Fruit fly (Drosophila melanogaster): Measurements from ENCODE around the gene Polr3G.

Gene Polr3G

DNA sequence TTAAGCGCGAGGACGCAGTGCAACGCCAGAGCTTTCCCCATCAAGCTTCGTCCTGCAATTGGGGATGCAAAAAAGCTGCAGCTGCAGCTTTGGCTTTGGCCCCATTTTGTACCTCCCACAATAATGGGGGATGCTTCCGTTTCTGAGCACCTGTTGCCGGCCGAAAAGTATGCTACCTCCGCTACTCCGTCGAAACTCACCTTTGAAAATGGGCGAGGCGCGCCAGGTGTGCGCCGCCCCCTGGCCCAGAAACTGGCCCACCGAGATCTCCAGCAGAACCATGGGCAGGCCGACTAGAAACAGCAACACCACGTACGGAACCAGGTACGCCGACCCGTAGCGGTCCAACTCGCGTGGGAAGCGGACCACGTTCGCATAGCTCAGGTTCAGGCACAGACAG, 25.5 kb downstream of the Polr3G start:
- TF ChIP-seq Mnt (GFP tag; optimal IDR thresholded peaks at IDR 0.05): no peak
- no peak for TF ChIP-seq bab1 (GFP tag; optimal IDR thresholded peaks at IDR 0.05)

DNA sequence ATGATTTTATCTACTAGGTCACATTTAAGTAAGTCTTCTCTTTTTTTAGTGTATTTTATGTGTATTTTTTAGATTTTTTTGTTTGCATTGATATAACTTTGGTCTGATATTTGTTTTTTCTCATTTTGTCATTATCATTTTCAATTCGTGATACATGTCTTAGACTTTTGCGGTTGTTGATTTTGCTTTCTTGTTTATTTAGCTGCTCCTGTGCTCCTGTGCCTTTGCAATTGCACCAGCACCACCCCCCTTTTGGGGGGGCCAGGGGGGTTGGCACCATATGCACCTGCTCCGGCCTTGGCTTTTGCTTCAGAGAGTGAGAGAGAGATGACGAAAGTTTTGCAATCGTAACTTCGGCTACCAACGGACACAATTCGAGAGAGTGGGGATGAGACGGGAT, 26.0 kb downstream of the Polr3G start:
- TF ChIP-seq CG33017 (tag; optimal IDR thresholded peaks at IDR 0.05) (peak; percentile 16), bab1 (GFP tag; optimal IDR thresholded peaks at IDR 0.05) (no peak), Crg-1 (GFP tag; optimal IDR thresholded peaks at IDR 0.05) (peak; percentile 71), cic (GFP tag; optimal IDR thresholded peaks at IDR 0.05) (peak; percentile 70), pad (GFP tag; optimal IDR thresholded peaks at IDR 0.05) (peak; percentile 50), CG7101 (tag; optimal IDR thresholded peaks at IDR 0.05) (peak; percentile 54), CG11617 (GFP tag; optimal IDR thresholded peaks at IDR 0.05) (no peak), CG12768 (GFP tag; optimal IDR thresholded peaks at IDR 0.05) (peak; percentile 77), tj (GFP tag; optimal IDR thresholded peaks at IDR 0.05) (no peak), toe (GFP tag; optimal IDR thresholded peaks at IDR 0.05) (peak; percentile 47), Hr96 (GFP tag; optimal IDR thresholded peaks at IDR 0.05) (peak; percentile 34), cnc (optimal IDR thresholded peaks at IDR 0.05) (no peak), CG5204 (GFP tag; optimal IDR thresholded peaks at IDR 0.05) (peak; percentile 68), ovo (GFP tag; optimal IDR thresholded peaks at IDR 0.05) (peak; percentile 11), CG14711 (tag; optimal IDR thresholded peaks at IDR 0.05) (no peak), Clk (GFP tag; optimal IDR thresholded peaks at IDR 0.05) (peak; percentile 55), kay (GFP tag; ENCODE audit: borderline replicate concordance) (no peak), CG7045 (GFP tag; optimal IDR thresholded peaks at IDR 0.05) (peak; percentile 91), CG1620 (GFP tag; optimal IDR thresholded peaks at IDR 0.05) (peak; percentile 37), Mnt (GFP tag; optimal IDR thresholded peaks at IDR 0.05) (peak; percentile 8)

DNA sequence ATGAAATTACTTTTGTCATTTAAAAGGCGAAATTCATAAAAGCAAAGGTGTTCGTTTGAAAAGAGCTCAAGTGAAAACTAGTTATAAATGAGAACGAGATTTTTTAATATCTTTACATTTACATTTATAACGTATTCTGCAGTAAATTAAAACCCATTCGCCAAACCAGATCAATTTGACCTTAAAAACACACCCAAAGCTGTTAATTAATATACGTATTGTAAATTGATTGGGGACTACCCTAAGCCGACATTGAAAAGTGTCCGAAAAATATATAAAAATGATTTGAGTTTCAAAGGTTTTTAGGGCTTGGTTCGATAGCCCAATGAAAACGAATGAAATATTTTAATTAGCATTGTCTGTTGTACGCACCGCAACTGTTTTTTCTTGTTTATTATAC, 27.9 kb downstream of the Polr3G start:
- no peak for TF ChIP-seq ovo (GFP tag; optimal IDR thresholded peaks at IDR 0.05)
- no peak for TF ChIP-seq cic (GFP tag; optimal IDR thresholded peaks at IDR 0.05)
- TF ChIP-seq bab1 (GFP tag; optimal IDR thresholded peaks at IDR 0.05): no peak
- TF ChIP-seq CG7045 (GFP tag; optimal IDR thresholded peaks at IDR 0.05): no peak
- no peak for TF ChIP-seq CG33017 (tag; optimal IDR thresholded peaks at IDR 0.05)
- TF ChIP-seq toe (GFP tag; optimal IDR thresholded peaks at IDR 0.05): no peak
- TF ChIP-seq CG5204 (GFP tag; optimal IDR thresholded peaks at IDR 0.05): no peak
- TF ChIP-seq cnc (optimal IDR thresholded peaks at IDR 0.05): no peak
- no peak for TF ChIP-seq Clk (GFP tag; optimal IDR thresholded peaks at IDR 0.05)
- no peak for TF ChIP-seq CG1620 (GFP tag; optimal IDR thresholded peaks at IDR 0.05)
- TF ChIP-seq CG12768 (GFP tag; optimal IDR thresholded peaks at IDR 0.05): no peak
- TF ChIP-seq Mnt (GFP tag; optimal IDR thresholded peaks at IDR 0.05): no peak
- TF ChIP-seq CG7101 (tag; optimal IDR thresholded peaks at IDR 0.05): no peak
- TF ChIP-seq pad (GFP tag; optimal IDR thresholded peaks at IDR 0.05): no peak
- TF ChIP-seq CG14711 (tag; optimal IDR thresholded peaks at IDR 0.05): no peak
- TF ChIP-seq tj (GFP tag; optimal IDR thresholded peaks at IDR 0.05): no peak
- TF ChIP-seq Crg-1 (GFP tag; optimal IDR thresholded peaks at IDR 0.05): no peak
- no peak for TF ChIP-seq CG11617 (GFP tag; optimal IDR thresholded peaks at IDR 0.05)
- no peak for TF ChIP-seq Hr96 (GFP tag; optimal IDR thresholded peaks at IDR 0.05)

DNA sequence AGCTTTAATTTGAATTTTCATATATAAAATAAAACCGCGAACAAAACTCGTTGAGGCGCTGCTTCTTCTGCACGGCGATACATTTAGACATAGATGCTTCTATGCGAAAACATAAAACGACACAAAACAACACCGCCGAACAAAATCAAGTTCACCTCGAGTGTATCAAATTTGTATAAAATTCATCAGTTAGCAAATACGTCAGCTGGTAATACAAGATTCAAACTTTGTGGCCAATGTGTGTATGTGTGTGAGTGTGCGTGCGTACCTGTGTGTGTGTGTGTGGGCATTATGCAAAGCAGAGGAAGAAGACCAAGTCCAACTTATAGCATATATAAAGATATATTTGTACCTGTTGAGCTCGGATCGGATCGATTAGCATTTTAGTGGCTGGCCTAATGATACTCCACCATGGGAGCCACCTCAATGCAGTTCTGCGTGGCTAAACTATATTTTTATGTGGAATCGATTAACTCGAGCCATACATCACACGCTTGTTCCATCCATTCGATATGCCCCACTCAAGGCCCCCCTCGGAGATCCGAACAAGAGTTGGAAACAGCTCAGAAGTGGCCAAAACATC, 32.4 kb downstream of the Polr3G start:
- TF ChIP-seq cnc (optimal IDR thresholded peaks at IDR 0.05) (no peak), bab1 (GFP tag; optimal IDR thresholded peaks at IDR 0.05) (no peak), ovo (GFP tag; optimal IDR thresholded peaks at IDR 0.05) (no peak), Crg-1 (GFP tag; optimal IDR thresholded peaks at IDR 0.05) (no peak), Hr96 (GFP tag; optimal IDR thresholded peaks at IDR 0.05) (no peak), CG7101 (tag; optimal IDR thresholded peaks at IDR 0.05) (no peak), kay (GFP tag; ENCODE audit: borderline replicate concordance) (no peak), CG11617 (GFP tag; optimal IDR thresholded peaks at IDR 0.05) (no peak), CG5204 (GFP tag; optimal IDR thresholded peaks at IDR 0.05) (no peak), CG12768 (GFP tag; optimal IDR thresholded peaks at IDR 0.05) (no peak), CG1620 (GFP tag; optimal IDR thresholded peaks at IDR 0.05) (no peak), CG14711 (tag; optimal IDR thresholded peaks at IDR 0.05) (no peak), Mnt (GFP tag; optimal IDR thresholded peaks at IDR 0.05) (no peak), tj (GFP tag; optimal IDR thresholded peaks at IDR 0.05) (no peak), Clk (GFP tag; optimal IDR thresholded peaks at IDR 0.05) (no peak), cic (GFP tag; optimal IDR thresholded peaks at IDR 0.05) (no peak), CG7045 (GFP tag; optimal IDR thresholded peaks at IDR 0.05) (no peak), pad (GFP tag; optimal IDR thresholded peaks at IDR 0.05) (no peak), toe (GFP tag; optimal IDR thresholded peaks at IDR 0.05) (no peak), CG33017 (tag; optimal IDR thresholded peaks at IDR 0.05) (no peak)

DNA sequence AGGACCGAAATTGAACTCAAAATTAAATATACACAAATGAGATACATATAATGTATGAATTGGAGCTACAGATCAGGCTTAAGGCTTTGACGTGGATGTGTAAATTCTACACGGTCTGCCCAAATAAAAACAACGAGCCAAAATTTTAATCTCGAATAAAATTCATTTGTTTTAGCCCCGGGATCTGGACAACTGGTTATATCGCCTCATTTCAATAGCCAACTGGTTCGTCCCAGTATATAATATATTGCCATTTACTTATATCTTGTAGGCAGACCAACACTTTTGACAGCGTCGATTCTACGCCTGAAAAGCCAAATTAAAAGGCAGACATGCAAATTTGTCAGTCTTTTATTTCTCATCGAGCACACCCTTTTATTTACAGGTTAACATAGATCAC, 33.8 kb downstream of the Polr3G start:
- TF ChIP-seq Crg-1 (GFP tag; optimal IDR thresholded peaks at IDR 0.05): no peak
- TF ChIP-seq ovo (GFP tag; optimal IDR thresholded peaks at IDR 0.05): no peak
- no peak for TF ChIP-seq Hr96 (GFP tag; optimal IDR thresholded peaks at IDR 0.05)
- TF ChIP-seq CG5204 (GFP tag; optimal IDR thresholded peaks at IDR 0.05): no peak
- no peak for TF ChIP-seq tj (GFP tag; optimal IDR thresholded peaks at IDR 0.05)
- TF ChIP-seq Mnt (GFP tag; optimal IDR thresholded peaks at IDR 0.05): no peak
- TF ChIP-seq CG14711 (tag; optimal IDR thresholded peaks at IDR 0.05): no peak
- no peak for TF ChIP-seq CG12768 (GFP tag; optimal IDR thresholded peaks at IDR 0.05)
- TF ChIP-seq CG7101 (tag; optimal IDR thresholded peaks at IDR 0.05): no peak
- TF ChIP-seq pad (GFP tag; optimal IDR thresholded peaks at IDR 0.05): no peak
- no peak for TF ChIP-seq CG7045 (GFP tag; optimal IDR thresholded peaks at IDR 0.05)
- TF ChIP-seq CG33017 (tag; optimal IDR thresholded peaks at IDR 0.05): no peak
- no peak for TF ChIP-seq CG11617 (GFP tag; optimal IDR thresholded peaks at IDR 0.05)
- no peak for TF ChIP-seq bab1 (GFP tag; optimal IDR thresholded peaks at IDR 0.05)

DNA sequence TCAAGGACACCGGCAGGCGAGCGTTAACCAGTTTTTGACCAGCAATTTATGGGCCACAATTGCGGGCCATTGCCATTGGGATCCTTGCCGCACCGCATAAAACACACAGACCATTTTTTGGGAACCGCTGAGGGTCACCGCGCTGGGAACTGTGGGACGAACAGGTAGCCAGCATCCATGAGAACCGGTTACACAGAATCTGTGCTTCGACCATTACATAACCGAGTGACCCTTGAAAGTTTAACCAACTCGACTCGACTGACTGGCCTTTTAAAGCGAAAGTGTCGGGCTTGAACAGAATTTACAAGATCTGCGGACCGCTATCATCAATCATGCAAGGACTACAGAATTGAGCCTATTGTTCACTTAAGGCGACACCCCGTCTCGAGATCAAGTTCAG, 34.5 kb downstream of the Polr3G start:
- no peak for TF ChIP-seq CG11617 (GFP tag; optimal IDR thresholded peaks at IDR 0.05)
- no peak for TF ChIP-seq cnc (optimal IDR thresholded peaks at IDR 0.05)
- no peak for TF ChIP-seq pad (GFP tag; optimal IDR thresholded peaks at IDR 0.05)
- no peak for TF ChIP-seq CG1620 (GFP tag; optimal IDR thresholded peaks at IDR 0.05)
- TF ChIP-seq CG7045 (GFP tag; optimal IDR thresholded peaks at IDR 0.05): no peak
- no peak for TF ChIP-seq cic (GFP tag; optimal IDR thresholded peaks at IDR 0.05)
- no peak for TF ChIP-seq CG5204 (GFP tag; optimal IDR thresholded peaks at IDR 0.05)
- TF ChIP-seq CG12768 (GFP tag; optimal IDR thresholded peaks at IDR 0.05): no peak
- no peak for TF ChIP-seq kay (GFP tag; ENCODE audit: borderline replicate concordance)
- no peak for TF ChIP-seq ovo (GFP tag; optimal IDR thresholded peaks at IDR 0.05)
- TF ChIP-seq toe (GFP tag; optimal IDR thresholded peaks at IDR 0.05): no peak
- TF ChIP-seq bab1 (GFP tag; optimal IDR thresholded peaks at IDR 0.05): no peak
- TF ChIP-seq tj (GFP tag; optimal IDR thresholded peaks at IDR 0.05): no peak
- TF ChIP-seq CG33017 (tag; optimal IDR thresholded peaks at IDR 0.05): no peak
- no peak for TF ChIP-seq Crg-1 (GFP tag; optimal IDR thresholded peaks at IDR 0.05)

Data from whole organism, adult.